Fruit fly (Drosophila melanogaster): ENCODE measurements around the gene CG43346.

- TF ChIP-seq Eip93F (GFP tag; optimal IDR thresholded peaks at IDR 0.05): no peak
- no peak for TF ChIP-seq CG1621 (tag; optimal IDR thresholded peaks at IDR 0.05)
- no peak for TF ChIP-seq Hr39 (GFP tag; optimal IDR thresholded peaks at IDR 0.05)
- TF ChIP-seq CG6808 (GFP tag; optimal IDR thresholded peaks at IDR 0.05): no peak
- no peak for TF ChIP-seq Sox14 (GFP tag; optimal IDR thresholded peaks at IDR 0.05)
- TF ChIP-seq acj6 (GFP tag; optimal IDR thresholded peaks at IDR 0.05): no peak
- TF ChIP-seq CG34406 (GFP tag; optimal IDR thresholded peaks at IDR 0.05): no peak
- TF ChIP-seq dsx (GFP tag; optimal IDR thresholded peaks at IDR 0.05; ENCODE audit: poor library complexity, severe bottlenecking): no peak
- no peak for TF ChIP-seq Sox102F (GFP tag; optimal IDR thresholded peaks at IDR 0.05)
Measured at dm6 chr2L:21189273-21189781, 20.9 kb upstream of the CG43346 start.
